Fruit fly (Drosophila melanogaster) whole organism, embryonic: Measurements from ENCODE around the gene CG6693.

Experiments used
- CG10267 ChIP-seq: fragments of 200-800 bp; sonication (Bioruptor generic); optimal IDR thresholded peaks from 2 replicates; lab custom pipeline; 2018; ENCODE audit warnings: missing biosample characterization, mild to moderate bottlenecking, missing genetic modification characterization, moderate library complexity
- CG10462 ChIP-seq: fragments of 200-800 bp; sonication (Bioruptor generic); optimal IDR thresholded peaks from 2 replicates; lab custom pipeline; 2016; ENCODE audit warnings: missing biosample characterization, missing genetic modification characterization
- CG11247 ChIP-seq: fragments of 200-800 bp; sonication (Bioruptor generic); IDR thresholded peaks from 2 replicates; pipeline ENCODE4 v1.3.6; 2022; ENCODE audit warnings: missing biosample characterization, missing genetic modification characterization
- CG12071 ChIP-seq: fragments of 200-800 bp; sonication (Bioruptor generic); optimal IDR thresholded peaks from 3 replicates; lab custom pipeline; 2018; ENCODE audit warnings: missing biosample characterization, mild to moderate bottlenecking, missing genetic modification characterization
- CG12299 ChIP-seq: fragments of 200-800 bp; sonication (Bioruptor generic); optimal IDR thresholded peaks from 2 replicates; lab custom pipeline; 2018; ENCODE audit warnings: missing biosample characterization, mild to moderate bottlenecking, missing genetic modification characterization
- CG14050 ChIP-seq: fragments of 200-800 bp; sonication (Bioruptor generic); IDR thresholded peaks from 3 replicates; pipeline ENCODE4 v1.3.6; 2022; ENCODE audit warnings: missing biosample characterization, missing genetic modification characterization
- CG1603 ChIP-seq: fragments of 200-800 bp; sonication (Bioruptor generic); optimal IDR thresholded peaks from 2 replicates; lab custom pipeline; 2019; ENCODE audit warnings: missing biosample characterization, mild to moderate bottlenecking, missing genetic modification characterization, moderate library complexity
- CG17359 ChIP-seq: fragments of 200-800 bp; sonication (Bioruptor generic); optimal IDR thresholded peaks from 3 replicates; lab custom pipeline; 2018; ENCODE audit warnings: missing biosample characterization, mild to moderate bottlenecking, missing genetic modification characterization, moderate library complexity
- CG17385 ChIP-seq: fragments of 200-800 bp; sonication (Bioruptor generic); optimal IDR thresholded peaks from 3 replicates; lab custom pipeline; 2018; ENCODE audit warnings: missing biosample characterization, mild to moderate bottlenecking, missing genetic modification characterization
- CG17802 ChIP-seq: fragments of 200-800 bp; sonication (Bioruptor generic); optimal IDR thresholded peaks from 2 replicates; lab custom pipeline; 2018; ENCODE audit warnings: missing biosample characterization, mild to moderate bottlenecking, missing genetic modification characterization, moderate library complexity
- CG3163 ChIP-seq: fragments of 200-800 bp; sonication (Bioruptor generic); optimal IDR thresholded peaks from 3 replicates; lab custom pipeline; 2016; ENCODE audit warnings: missing biosample characterization, missing genetic modification characterization
- CG32532 ChIP-seq: fragments of 200-800 bp; sonication (Bioruptor generic); IDR thresholded peaks from 2 replicates; pipeline ENCODE4 v1.3.6; 2022; ENCODE audit warnings: missing biosample characterization, missing genetic modification characterization
- CG3281 ChIP-seq: fragments of 200-800 bp; sonication (Bioruptor generic); optimal IDR thresholded peaks from 3 replicates; lab custom pipeline; 2017; ENCODE audit warnings: missing biosample characterization, mild to moderate bottlenecking, missing genetic modification characterization
- CG33557 ChIP-seq: fragments of 200-800 bp; sonication (Bioruptor generic); optimal IDR thresholded peaks from 2 replicates; lab custom pipeline; 2019; ENCODE audit warnings: missing biosample characterization, mild to moderate bottlenecking, missing genetic modification characterization, moderate library complexity
- CG4282 ChIP-seq: fragments of 200-800 bp; sonication (Bioruptor generic); optimal IDR thresholded peaks from 2 replicates; lab custom pipeline; 2016; ENCODE audit warnings: missing biosample characterization, missing genetic modification characterization
- CG6175 ChIP-seq: fragments of 200-800 bp; sonication (Bioruptor generic); IDR thresholded peaks from 3 replicates; pipeline ENCODE4 v1.3.6; 2022; ENCODE audit warnings: missing biosample characterization, missing genetic modification characterization
- CG7357 ChIP-seq: fragments of 200-800 bp; sonication (Bioruptor generic); IDR thresholded peaks from 3 replicates; pipeline ENCODE4 v1.3.6; 2022; ENCODE audit warnings: missing biosample characterization, missing genetic modification characterization
- CG7839 ChIP-seq: fragments of 200-800 bp; sonication (Bioruptor generic); optimal IDR thresholded peaks from 3 replicates; lab custom pipeline; 2018; ENCODE audit warnings: missing biosample characterization, mild to moderate bottlenecking, missing genetic modification characterization, moderate library complexity
- CG8089 ChIP-seq: fragments of 200-800 bp; sonication (Bioruptor generic); optimal IDR thresholded peaks from 3 replicates; lab custom pipeline; 2016; ENCODE audit warnings: missing biosample characterization, missing genetic modification characterization
- CG9727 ChIP-seq: fragments of 200-800 bp; sonication (Bioruptor generic); optimal IDR thresholded peaks from 3 replicates; lab custom pipeline; 2017; ENCODE audit warnings: missing biosample characterization, mild to moderate bottlenecking, missing genetic modification characterization
- E2f2 ChIP-seq: fragments of 200-800 bp; sonication (Bioruptor generic); IDR thresholded peaks from 2 replicates; pipeline ENCODE4 v1.3.6; 2022; ENCODE audit warnings: missing biosample characterization, missing genetic modification characterization
- Gug ChIP-seq: fragments of 200-800 bp; sonication (Bioruptor generic); IDR thresholded peaks from 4 replicates; pipeline ENCODE4 v1.3.6; 2022; ENCODE audit warnings: missing biosample characterization, missing genetic modification characterization
- HHEX ChIP-seq: fragments of 200-800 bp; sonication (Bioruptor generic); optimal IDR thresholded peaks from 3 replicates; lab custom pipeline; 2017; ENCODE audit warnings: missing biosample characterization, mild to moderate bottlenecking, missing genetic modification characterization, missing genetic modification reagents
- Hsf ChIP-seq: fragments of 200-800 bp; sonication (Bioruptor generic); optimal IDR thresholded peaks from 3 replicates; lab custom pipeline; 2016; ENCODE audit warnings: missing biosample characterization, missing genetic modification characterization
- Mad ChIP-seq: fragments of 200-800 bp; sonication (Bioruptor generic); optimal IDR thresholded peaks from 2 replicates; lab custom pipeline; 2016; ENCODE audit warnings: missing biosample characterization, missing genetic modification characterization
- Oaz ChIP-seq: fragments of 200-800 bp; sonication (Bioruptor generic); IDR thresholded peaks from 2 replicates; pipeline ENCODE4 v1.3.6; 2022; ENCODE audit warnings: missing biosample characterization, missing genetic modification characterization
- Ravus ChIP-seq: fragments of 200-800 bp; sonication (Bioruptor generic); IDR thresholded peaks from 2 replicates; pipeline ENCODE4 v1.3.6; 2022; ENCODE audit warnings: missing biosample characterization, missing genetic modification characterization
- TFAM ChIP-seq: fragments of 200-800 bp; sonication (Bioruptor generic); optimal IDR thresholded peaks from 2 replicates; lab custom pipeline; 2017; ENCODE audit warnings: missing biosample characterization, missing genetic modification characterization, inconsistent platforms
- Taf1 ChIP-seq: fragments of 200-800 bp; sonication (Bioruptor generic); IDR thresholded peaks from 2 replicates; pipeline ENCODE4 v1.3.6; 2022; ENCODE audit warnings: missing biosample characterization, missing genetic modification characterization
- Trl ChIP-seq, 3 experiments: fragments of >200 bp in 2 of 3; fragments of 200-800 bp in 1 of 3; sonication (Bioruptor generic) in 1 of 3; optimal IDR thresholded peaks; 2 replicates in 1 of 3; 3 replicates in 2 of 3; lab custom pipeline; 2016 to 2017; ENCODE audit warnings: missing biosample characterization in 1 of 3, missing genetic modification characterization in 1 of 3
- abd-A ChIP-seq: fragments of 200-800 bp; sonication (Bioruptor generic); optimal IDR thresholded peaks from 3 replicates; lab custom pipeline; 2019; ENCODE audit warnings: missing biosample characterization, mild to moderate bottlenecking, missing genetic modification characterization, moderate library complexity
- ac ChIP-seq: fragments of 200-800 bp; sonication (Bioruptor generic); optimal IDR thresholded peaks from 3 replicates; lab custom pipeline; 2017; ENCODE audit warnings: missing biosample characterization, mild to moderate bottlenecking, missing genetic modification characterization
- chinmo ChIP-seq: fragments of 200-800 bp; sonication (Bioruptor generic); IDR thresholded peaks from 4 replicates; pipeline ENCODE4 v1.3.6; 2022; ENCODE audit warnings: missing biosample characterization, missing genetic modification characterization; ENCODE audit not compliant: partially characterized antibody
- dimm ChIP-seq: fragments of 200-800 bp; sonication (Bioruptor generic); IDR thresholded peaks from 2 replicates; pipeline ENCODE4 v1.3.6; 2022; ENCODE audit warnings: missing biosample characterization, missing genetic modification characterization
- disco-r ChIP-seq: fragments of 200-800 bp; sonication (Bioruptor generic); optimal IDR thresholded peaks from 2 replicates; lab custom pipeline; 2016; ENCODE audit warnings: missing biosample characterization, missing genetic modification characterization
- exex ChIP-seq: fragments of 200-800 bp; sonication (Bioruptor generic); optimal IDR thresholded peaks from 4 replicates; lab custom pipeline; 2018; ENCODE audit warnings: missing biosample characterization, mild to moderate bottlenecking, missing genetic modification characterization, moderate library complexity
- fd102C ChIP-seq: fragments of 200-800 bp; sonication (Bioruptor generic); optimal IDR thresholded peaks from 2 replicates; lab custom pipeline; 2018; ENCODE audit warnings: missing biosample characterization, mild to moderate bottlenecking, missing genetic modification characterization, moderate library complexity
- hkb ChIP-seq, 2 experiments: fragments of 200-800 bp in 1 of 2; fragments of >200 bp in 1 of 2; sonication (Bioruptor generic) in 1 of 2; IDR thresholded peaks in 1 of 2; optimal IDR thresholded peaks in 1 of 2; 2 replicates each; pipeline versions ENCODE4 v1.3.6 to Lab custom; 2017 to 2022; ENCODE audit warnings: missing biosample characterization in 1 of 2, missing genetic modification characterization in 1 of 2
- inv ChIP-seq: fragments of 200-800 bp; sonication (Bioruptor generic); IDR thresholded peaks from 2 replicates; pipeline ENCODE4 v1.3.6; 2022; ENCODE audit warnings: missing biosample characterization, missing genetic modification characterization; ENCODE audit not compliant: partially characterized antibody
- klu ChIP-seq: fragments of 200-800 bp; sonication (Bioruptor generic); IDR thresholded peaks from 2 replicates; pipeline ENCODE4 v1.3.6; 2022; ENCODE audit warnings: missing biosample characterization, missing genetic modification characterization
- kni ChIP-seq: fragments of 200-800 bp; sonication (Bioruptor generic); optimal IDR thresholded peaks from 3 replicates; lab custom pipeline; 2017; ENCODE audit warnings: mild to moderate bottlenecking, missing biosample characterization, missing genetic modification reagents, missing genetic modification characterization
- maf-S ChIP-seq: fragments of 200-800 bp; sonication (Bioruptor generic); optimal IDR thresholded peaks from 2 replicates; lab custom pipeline; 2016; ENCODE audit warnings: missing biosample characterization, missing genetic modification characterization
- odd ChIP-seq: fragments of 200-800 bp; sonication (Bioruptor generic); optimal IDR thresholded peaks from 2 replicates; lab custom pipeline; 2017; ENCODE audit warnings: missing biosample characterization, mild to moderate bottlenecking, missing genetic modification characterization
- phol ChIP-seq: fragments of 200-800 bp; sonication (Bioruptor generic); optimal IDR thresholded peaks from 3 replicates; lab custom pipeline; 2018; ENCODE audit warnings: missing biosample characterization, mild to moderate bottlenecking, missing genetic modification characterization, moderate library complexity
- prd ChIP-seq, 3 experiments: fragments of >200 bp in 2 of 3; fragments of 200-800 bp in 1 of 3; sonication (Bioruptor generic) in 1 of 3; optimal IDR thresholded peaks in 2 of 3; IDR thresholded peaks in 1 of 3; 2 replicates in 2 of 3; 3 replicates in 1 of 3; pipeline versions ENCODE4 v1.3.6 to Lab custom; 2017 to 2022; ENCODE audit warnings: missing biosample characterization in 1 of 3, missing genetic modification characterization in 1 of 3
- ranshi ChIP-seq: fragments of 200-800 bp; sonication (Bioruptor generic); IDR thresholded peaks from 2 replicates; pipeline ENCODE4 v1.3.6; 2022; ENCODE audit warnings: missing biosample characterization, missing genetic modification characterization
- ro ChIP-seq: fragments of 200-800 bp; sonication (Bioruptor generic); IDR thresholded peaks from 2 replicates; pipeline ENCODE4 v1.3.6; 2022; ENCODE audit warnings: missing biosample characterization, missing genetic modification characterization
- sens ChIP-seq: fragments of 200-800 bp; sonication (Bioruptor generic); peaks from one replicate; lab custom pipeline; 2016; ENCODE audit warnings: missing biosample characterization, missing genetic modification characterization
- z ChIP-seq: fragments of 200-800 bp; sonication (Bioruptor generic); IDR thresholded peaks from 3 replicates; pipeline ENCODE4 v1.3.6; 2022; ENCODE audit warnings: missing biosample characterization, missing genetic modification characterization

CG6693 gene

DNA sequence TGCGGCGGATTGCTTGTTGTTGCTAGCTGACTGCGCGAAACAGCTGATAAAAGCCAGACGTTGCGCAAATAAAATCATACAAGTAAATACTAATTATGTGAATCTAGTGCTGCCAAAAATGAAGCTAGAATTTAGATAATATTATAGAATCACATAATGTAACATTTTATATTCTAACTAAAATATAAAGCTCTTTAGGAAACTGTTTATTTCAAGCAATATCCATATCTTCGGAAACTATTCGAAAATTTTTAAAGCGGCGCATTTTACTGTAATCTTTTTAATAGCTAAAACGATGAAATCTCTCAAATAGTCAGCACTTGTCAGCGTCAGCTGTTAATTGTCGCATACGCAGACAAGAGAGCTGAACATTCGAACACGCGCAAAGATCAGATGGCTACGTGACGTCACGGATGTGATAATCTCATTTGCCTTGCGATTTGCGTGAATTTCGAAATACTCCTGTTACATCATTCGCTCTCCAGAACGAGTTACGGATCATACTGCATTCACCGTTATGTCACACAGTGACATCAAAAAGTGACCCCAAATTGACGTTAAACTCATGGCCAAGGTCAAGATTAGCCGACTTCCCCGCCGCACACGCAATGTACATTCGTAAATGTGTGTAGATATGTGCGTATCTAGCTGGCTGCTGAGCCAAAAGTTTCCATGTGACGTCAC, 21.8 kb upstream of the CG6693 start (continued):
- peak; percentile 34 for TF ChIP-seq CG10267 (tag; lab: Kevin White, UChicago)
- TF ChIP-seq Mad (GFP tag; lab: Kevin White, UChicago), result no peak
- no peak for TF ChIP-seq ac (GFP tag; lab: Kevin White, UChicago)
- TF ChIP-seq CG4282, result no peak
- TF ChIP-seq Ravus (GFP tag; lab: Robert Waterston, UW), result no peak
- TF ChIP-seq ro (GFP tag; lab: Robert Waterston, UW), result no peak
- no peak for TF ChIP-seq CG14050 (GFP tag; lab: Robert Waterston, UW)
- TF ChIP-seq CG9727, result peak; percentile 59
- TF ChIP-seq Taf1 (GFP tag; lab: Robert Waterston, UW), result no peak
- peak; percentile 44; the same call in 1 of the 2 replicates for TF ChIP-seq CG32532 (GFP tag; lab: Robert Waterston, UW)
- no peak for TF ChIP-seq CG3163 (GFP tag; lab: Kevin White, UChicago)
- TF ChIP-seq disco-r, result no peak
- TF ChIP-seq kni (GFP tag; lab: Kevin White, UChicago), result no peak
- TF ChIP-seq Gug (GFP tag; lab: Robert Waterston, UW), result no peak
- TF ChIP-seq inv (GFP tag; lab: Robert Waterston, UW), result no peak
- peak; percentile 88 for TF ChIP-seq sens (GFP tag; lab: Kevin White, UChicago)
- peak; percentile 29 for TF ChIP-seq phol (tag; lab: Kevin White, UChicago)
- no peak for TF ChIP-seq Oaz (GFP tag; lab: Robert Waterston, UW)
- no peak for TF ChIP-seq TFAM (GFP tag; lab: Kevin White, UChicago)
- TF ChIP-seq exex, result peak; percentile 91
- TF ChIP-seq Hsf (GFP tag; lab: Kevin White, UChicago), result no peak
- no peak for TF ChIP-seq E2f2 (GFP tag; lab: Robert Waterston, UW)
- no peak for TF ChIP-seq Trl (optimal IDR thresholded peaks at IDR 0.05; lab: Kevin White, UChicago)
- peak; percentile 34 for TF ChIP-seq Trl (GFP tag; optimal IDR thresholded peaks at IDR 0.05; lab: Kevin White, UChicago)
- TF ChIP-seq maf-S (GFP tag; lab: Kevin White, UChicago), result no peak
- no peak for TF ChIP-seq CG10462 (GFP tag; lab: Kevin White, UChicago)
- no peak for TF ChIP-seq CG8089 (GFP tag; lab: Kevin White, UChicago)
- peak; percentile 15; the same call in 1 of the 4 replicates for TF ChIP-seq chinmo
- no peak for TF ChIP-seq CG6175 (GFP tag; lab: Robert Waterston, UW)
- TF ChIP-seq CG33557, result no peak
- no peak for TF ChIP-seq CG7357 (GFP tag; lab: Robert Waterston, UW)
- peak; percentile 57 for TF ChIP-seq CG17359
- TF ChIP-seq CG17385, result no peak
- no peak for TF ChIP-seq prd (optimal IDR thresholded peaks at IDR 0.05; lab: Kevin White, UChicago)
- TF ChIP-seq prd (GFP tag; IDR thresholded peaks at IDR 0.05; lab: Robert Waterston, UW), result peak; percentile 48; the same call in 1 of the 3 replicates
- TF ChIP-seq klu, result no peak
- TF ChIP-seq fd102C, result no peak
- peak; percentile 61 for TF ChIP-seq CG7839 (tag; lab: Kevin White, UChicago)
- no peak for TF ChIP-seq ranshi (GFP tag; lab: Robert Waterston, UW)
- no peak for TF ChIP-seq dimm (GFP tag; lab: Robert Waterston, UW)
- no peak for TF ChIP-seq z
- no peak for TF ChIP-seq odd (GFP tag; lab: Kevin White, UChicago)
- no peak for TF ChIP-seq CG12071 (GFP tag; lab: Kevin White, UChicago)
- peak; percentile 79 for TF ChIP-seq CG3281 (GFP tag; lab: Kevin White, UChicago)
- peak; percentile 38 for TF ChIP-seq HHEX (GFP tag; lab: Kevin White, UChicago)
- no peak for TF ChIP-seq CG11247 (GFP tag; lab: Robert Waterston, UW)
- no peak for TF ChIP-seq abd-A (tag; lab: Kevin White, UChicago)
- TF ChIP-seq CG12299 (tag; lab: Kevin White, UChicago), result peak; percentile 36
- no peak for TF ChIP-seq CG17802
- TF ChIP-seq CG1603 (tag; lab: Kevin White, UChicago), result no peak
- no peak for TF ChIP-seq hkb (optimal IDR thresholded peaks at IDR 0.05; lab: Kevin White, UChicago)
- peak; percentile 58; the same call in 1 of the 2 replicates for TF ChIP-seq hkb (GFP tag; IDR thresholded peaks at IDR 0.05; lab: Robert Waterston, UW)
